Worm (Caenorhabditis elegans): Measurements from ENCODE around the gene sdz-13.

Gene sdz-13

DNA sequence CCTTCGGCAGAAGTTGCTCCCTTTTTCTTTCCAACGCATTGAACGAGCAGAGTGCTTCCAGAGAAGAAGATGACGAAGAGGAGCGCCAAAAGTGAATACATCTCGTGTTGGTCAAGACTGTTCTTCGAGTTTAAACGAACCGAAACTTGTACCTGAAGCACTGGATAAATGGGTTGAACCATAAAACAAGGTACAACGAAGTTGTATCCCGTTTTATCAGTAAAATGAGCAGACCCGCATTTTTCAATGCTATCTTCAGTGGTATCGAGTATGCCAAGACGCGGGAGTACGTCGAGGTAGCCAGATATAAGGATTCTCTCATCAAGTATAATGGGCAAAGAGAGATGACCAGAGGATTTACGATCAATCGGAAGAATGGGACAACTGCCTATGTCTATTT, 7.8 kb upstream of the sdz-13 start, which contains the start of gene F13E9.16:
Gene F13E9.16 (minus strand): TSS at position 101 of the 400 bp plus-strand sequence.
- TF ChIP-seq hmg-20 (GFP tag; IDR thresholded peaks at IDR 0.05) = no peak
- TF ChIP-seq ZK185.1 (tag; optimal IDR thresholded peaks at IDR 0.05; ENCODE audit: poor library complexity, severe bottlenecking) = no peak
- TF ChIP-seq mcd-1 (GFP tag; IDR thresholded peaks at IDR 0.05) = no peak
- TF ChIP-seq madf-8 (GFP tag; conservative IDR thresholded peaks at IDR 0.05) = no peak
- TF ChIP-seq bed-1 (GFP tag; IDR thresholded peaks at IDR 0.05) = no peak
- no peak for TF ChIP-seq akir-1 (GFP tag; optimal IDR thresholded peaks at IDR 0.05)
- TF ChIP-seq ztf-6 (GFP tag; IDR thresholded peaks at IDR 0.05) = no peak
- no peak for TF ChIP-seq sea-2 (GFP tag; IDR thresholded peaks at IDR 0.05)
- TF ChIP-seq sptf-2 (GFP tag; optimal IDR thresholded peaks at IDR 0.05) = no peak
- no peak for TF ChIP-seq B0261.1 (tag; optimal IDR thresholded peaks at IDR 0.05)
- no peak for TF ChIP-seq zim-3 (tag; optimal IDR thresholded peaks at IDR 0.05)
- TF ChIP-seq rec-8 (tag; optimal IDR thresholded peaks at IDR 0.05) = no peak

- TF ChIP-seq Y95B8A.8 (GFP tag; IDR thresholded peaks at IDR 0.05) = no peak
Measured at ce11 chrIV:10885915-10886314, 6.5 kb upstream of the sdz-13 start, which contains the start of gene srlf-11. srlf-11 (minus strand) TSS chrIV:10886015.

DNA sequence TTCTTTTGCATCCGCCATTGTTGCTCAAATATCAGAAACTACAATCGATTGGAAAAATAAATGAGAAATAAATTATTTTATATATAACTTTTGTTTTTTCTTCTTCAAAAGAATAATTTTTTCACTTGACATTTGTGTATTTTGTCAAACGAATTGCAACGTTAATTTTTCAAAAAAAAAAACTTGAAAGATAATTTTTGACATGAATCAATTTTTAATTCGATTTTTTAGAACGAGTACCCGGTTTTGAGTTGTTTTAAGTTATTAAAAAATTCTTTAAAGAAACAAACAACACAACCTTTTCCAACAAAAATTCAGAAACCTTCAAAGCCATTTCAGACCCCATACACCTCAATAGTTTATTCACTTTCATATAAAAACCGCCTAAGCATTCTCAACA, 4.8 kb upstream of the sdz-13 start, which contains the start of gene F13E9.5:
Gene F13E9.5 (minus strand): TSS at position 101 of the 400 bp plus-strand sequence.
- no peak for TF ChIP-seq egl-18 (GFP tag; IDR thresholded peaks at IDR 0.05)
- TF ChIP-seq him-1 (tag; optimal IDR thresholded peaks at IDR 0.05) = no peak
- TF ChIP-seq aptf-2 (GFP tag; conservative IDR thresholded peaks at IDR 0.05) = no peak
- no peak for TF ChIP-seq Y53F4B.3 (GFP tag; IDR thresholded peaks at IDR 0.05)
- no peak for TF ChIP-seq hmg-20 (GFP tag; IDR thresholded peaks at IDR 0.05)
- TF ChIP-seq cebp-1 (GFP tag; IDR thresholded peaks at IDR 0.05) = no peak
- no peak for TF ChIP-seq cebp-1 (tag; optimal IDR thresholded peaks at IDR 0.05)
- no peak for TF ChIP-seq let-526 (GFP tag; IDR thresholded peaks at IDR 0.05)
- no peak for TF ChIP-seq chd-7 (tag; optimal IDR thresholded peaks at IDR 0.05)
- no peak for TF ChIP-seq mcd-1 (GFP tag; IDR thresholded peaks at IDR 0.05)
- no peak for TF ChIP-seq D2030.7 (GFP tag; IDR thresholded peaks at IDR 0.05)
- TF ChIP-seq bed-2 (GFP tag; IDR thresholded peaks at IDR 0.05) = no peak
- TF ChIP-seq pha-4 (tag; optimal IDR thresholded peaks at IDR 0.05) = no peak
- TF ChIP-seq T07F8.4 (tag; optimal IDR thresholded peaks at IDR 0.05) = no peak
- no peak for TF ChIP-seq mel-28 (tag; optimal IDR thresholded peaks at IDR 0.05; ENCODE audit: borderline replicate concordance)
- TF ChIP-seq dpl-1 (GFP tag; optimal IDR thresholded peaks at IDR 0.05) = no peak
- TF ChIP-seq F39B2.1 (GFP tag; IDR thresholded peaks at IDR 0.05) = no peak
- TF ChIP-seq fkh-3 (tag; optimal IDR thresholded peaks at IDR 0.05) = no peak
- no peak for TF ChIP-seq Y79H2A.3 (GFP tag; conservative IDR thresholded peaks at IDR 0.05)
- no peak for TF ChIP-seq lir-1 (GFP tag; conservative IDR thresholded peaks at IDR 0.05)
- TF ChIP-seq zfh-2 (GFP tag; conservative IDR thresholded peaks at IDR 0.05) = no peak

DNA sequence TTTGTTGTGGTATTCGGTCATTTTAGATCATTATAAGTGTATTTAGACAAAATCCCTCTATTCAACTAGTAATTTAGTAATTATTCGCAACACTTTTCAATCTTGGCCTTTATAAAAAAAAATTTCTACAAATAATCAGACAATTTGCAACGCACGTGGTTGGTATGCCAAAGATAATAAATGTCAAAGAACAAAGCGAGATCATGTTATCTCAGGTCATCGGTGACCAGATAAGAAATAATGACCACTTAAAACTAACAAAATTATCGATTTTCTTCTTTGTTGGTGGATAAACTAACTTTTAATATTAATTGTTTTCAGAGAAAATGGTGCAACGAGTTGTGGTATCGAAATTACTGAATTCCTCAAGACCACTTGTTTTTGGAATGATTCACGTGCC, 1.8 kb upstream of the sdz-13 start, which contains the start of gene F13E9.13:
Gene F13E9.13 (plus strand): TSS at position 317 of the 400 bp plus-strand sequence.
- TF ChIP-seq hlh-26 (GFP tag; conservative IDR thresholded peaks at IDR 0.05) = no peak

ce11 chrIV:10880264-10880663, 822 bp upstream of the sdz-13 start, which contains the start of gene fipr-15:
fipr-15 (plus strand) TSS chrIV:10880564.
- TF ChIP-seq ets-4 (GFP tag; optimal IDR thresholded peaks at IDR 0.05) (no peak), mcd-1 (GFP tag; IDR thresholded peaks at IDR 0.05) (no peak)

All from whole organism, young adult.